Worm (Caenorhabditis elegans) whole organism, young adult: Measurements from ENCODE around the gene Y56A3A.2.
A peak's percentile ranks its signal among the peaks of the same experiment; 100 is the strongest.

ENCODE experiments used
- B0035.1 ChIP-seq: sonication (generic microtip); optimal IDR thresholded peaks from 2 replicates; lab custom pipeline; 2016; ENCODE audit warnings: missing genetic modification characterization, mild to moderate bottlenecking, missing compliant biosample characterization, missing genotype, missing genetic modification reagents
- F39B2.1 ChIP-seq: fragments of 200-800 bp; sonication (Bioruptor generic); IDR thresholded peaks from 2 replicates; pipeline ENCODE4 v1.3.6; 2022; ENCODE audit warnings: missing genetic modification reagents, missing genetic modification characterization, missing compliant biosample characterization
- F49E8.2 ChIP-seq: sonication (generic microtip); optimal IDR thresholded peaks from 3 replicates; lab custom pipeline; 2017; ENCODE audit warnings: missing genetic modification characterization, mild to moderate bottlenecking, missing compliant biosample characterization, antibody characterized with exemption, moderate library complexity; ENCODE audit not compliant: insufficient read depth
- F57A8.1 ChIP-seq: fragments of 200-800 bp; sonication (Bioruptor generic); optimal IDR thresholded peaks from 2 replicates; lab custom pipeline; 2018; ENCODE audit warnings: mild to moderate bottlenecking, missing genetic modification characterization, moderate library complexity, missing compliant biosample characterization
- K11D2.4 ChIP-seq: fragments of 200-800 bp; sonication (Bioruptor generic); IDR thresholded peaks from 2 replicates; pipeline ENCODE4 v1.3.6; 2022; ENCODE audit warnings: missing genetic modification reagents, missing genetic modification characterization, missing compliant biosample characterization
- T26A5.8 ChIP-seq: sonication (generic microtip); optimal IDR thresholded peaks from 2 replicates; lab custom pipeline; 2016; ENCODE audit warnings: missing genetic modification characterization, missing compliant biosample characterization
- aptf-3 ChIP-seq: fragments of 200-800 bp; sonication (Bioruptor generic); IDR thresholded peaks from 2 replicates; pipeline ENCODE4 v1.3.6; 2022; ENCODE audit warnings: missing genetic modification characterization, missing compliant biosample characterization
- attf-5 ChIP-seq: fragments of 200-800 bp; sonication (Bioruptor generic); optimal IDR thresholded peaks from 2 replicates; lab custom pipeline; 2018; ENCODE audit warnings: mild to moderate bottlenecking, missing genetic modification characterization, missing compliant biosample characterization
- cebp-1 ChIP-seq, 2 experiments: fragments of 200-800 bp in 1 of 2; sonication (Bioruptor generic) in 1 of 2; sonication (generic microtip) in 1 of 2; IDR thresholded peaks in 1 of 2; optimal IDR thresholded peaks in 1 of 2; 2 replicates each; pipeline versions ENCODE4 v1.3.6 to Lab custom; 2017 to 2022; ENCODE audit warnings: missing compliant biosample characterization in 2 of 2, missing genetic modification characterization in 2 of 2, mild to moderate bottlenecking in 1 of 2, missing genetic modification reagents in 1 of 2, moderate library complexity in 1 of 2
- ceh-100 ChIP-seq: fragments of 200-800 bp; sonication (Bioruptor generic); IDR thresholded peaks from 2 replicates; pipeline ENCODE4 v1.3.6; 2022; ENCODE audit warnings: missing genetic modification reagents, missing genetic modification characterization, missing compliant biosample characterization
- ceh-79 ChIP-seq: sonication (generic microtip); optimal IDR thresholded peaks from 2 replicates; lab custom pipeline; 2017; ENCODE audit warnings: mild to moderate bottlenecking, missing genetic modification characterization, missing compliant biosample characterization
- die-1 ChIP-seq: sonication (generic microtip); optimal IDR thresholded peaks from 2 replicates; lab custom pipeline; 2016; ENCODE audit warnings: missing genotype, mild to moderate bottlenecking, missing genetic modification characterization, missing compliant biosample characterization
- dox-1 ChIP-seq: fragments of 200-800 bp; sonication (Bioruptor generic); IDR thresholded peaks from 2 replicates; pipeline ENCODE4 v1.3.6; 2022; ENCODE audit warnings: missing genetic modification reagents, missing genetic modification characterization, missing compliant biosample characterization
- egl-44 ChIP-seq: fragments of 200-800 bp; sonication (Bioruptor generic); IDR thresholded peaks from 2 replicates; pipeline ENCODE4 v1.3.6; 2022; ENCODE audit warnings: missing genetic modification reagents, missing genetic modification characterization, missing compliant biosample characterization
- egrh-3 ChIP-seq: fragments of 200-800 bp; sonication (Bioruptor generic); IDR thresholded peaks from 2 replicates; pipeline ENCODE4 v1.3.6; 2022; ENCODE audit warnings: missing genetic modification reagents, missing genetic modification characterization, missing compliant biosample characterization
- ekl-4 ChIP-seq: fragments of 200-800 bp; sonication (Bioruptor generic); IDR thresholded peaks from 2 replicates; pipeline ENCODE4 v1.3.6; 2022; ENCODE audit warnings: missing genetic modification reagents, missing genetic modification characterization, missing compliant biosample characterization
- gei-17 ChIP-seq: fragments of 200-800 bp; sonication (Bioruptor generic); optimal IDR thresholded peaks from 2 replicates; lab custom pipeline; 2018; ENCODE audit warnings: mild to moderate bottlenecking, missing genetic modification characterization, missing compliant biosample characterization
- hlh-12 ChIP-seq: sonication (generic microtip); optimal IDR thresholded peaks from 2 replicates; lab custom pipeline; 2016; ENCODE audit warnings: missing genetic modification characterization, missing compliant biosample characterization
- hlh-26 ChIP-seq: fragments of 200-800 bp; sonication (Bioruptor generic); conservative IDR thresholded peaks from 2 replicates; pipeline ENCODE4 v1.3.6; 2022; ENCODE audit warnings: missing genetic modification reagents, missing genetic modification characterization, missing compliant biosample characterization
- hmg-1.2 ChIP-seq: fragments of 200-800 bp; sonication (Bioruptor generic); IDR thresholded peaks from 2 replicates; pipeline ENCODE4 v1.3.6; 2022; ENCODE audit warnings: missing genetic modification reagents, missing genetic modification characterization, missing compliant biosample characterization
- let-607 ChIP-seq, 2 experiments: fragments of 200-800 bp in 1 of 2; sonication (Bioruptor generic) in 1 of 2; sonication (generic microtip) in 1 of 2; optimal IDR thresholded peaks; 2 replicates each; lab custom pipeline; 2016 to 2018; ENCODE audit warnings: mild to moderate bottlenecking in 2 of 2, missing compliant biosample characterization in 2 of 2, missing genetic modification characterization in 2 of 2, moderate library complexity in 2 of 2, missing genotype in 1 of 2
- lin-40 ChIP-seq: sonication (generic microtip); optimal IDR thresholded peaks from 2 replicates; lab custom pipeline; 2016; ENCODE audit warnings: missing genetic modification characterization, mild to moderate bottlenecking, missing compliant biosample characterization, missing genotype, missing genetic modification reagents
- lin-54 ChIP-seq: fragments of 200-800 bp; sonication (Bioruptor generic); optimal IDR thresholded peaks from 2 replicates; lab custom pipeline; 2018; ENCODE audit warnings: mild to moderate bottlenecking, missing genetic modification characterization, missing compliant biosample characterization
- lsy-27 ChIP-seq: sonication (generic microtip); optimal IDR thresholded peaks from 2 replicates; lab custom pipeline; 2017; ENCODE audit warnings: missing genetic modification characterization, mild to moderate bottlenecking, missing compliant biosample characterization, antibody characterized with exemption, missing genotype, borderline replicate concordance; ENCODE audit not compliant: insufficient read depth
- madf-10 ChIP-seq: sonication (generic microtip); optimal IDR thresholded peaks from 2 replicates; lab custom pipeline; 2016; ENCODE audit warnings: mild to moderate bottlenecking, missing genetic modification characterization, missing compliant biosample characterization
- madf-8 ChIP-seq: fragments of 200-800 bp; sonication (Bioruptor generic); conservative IDR thresholded peaks from 2 replicates; pipeline ENCODE4 v1.3.6; 2022; ENCODE audit warnings: missing genetic modification reagents, missing genetic modification characterization, missing compliant biosample characterization
- mcd-1 ChIP-seq: fragments of 200-800 bp; sonication (Bioruptor generic); IDR thresholded peaks from 2 replicates; pipeline ENCODE4 v1.3.6; 2022; ENCODE audit warnings: missing genetic modification reagents, missing genetic modification characterization, missing compliant biosample characterization
- mel-28 ChIP-seq: sonication (generic microtip); optimal IDR thresholded peaks from 2 replicates; lab custom pipeline; 2016; ENCODE audit warnings: borderline replicate concordance, mild to moderate bottlenecking, missing genetic modification characterization, missing compliant biosample characterization
- mes-4 ChIP-seq: sonication (generic microtip); optimal IDR thresholded peaks from 2 replicates; lab custom pipeline; 2016; ENCODE audit warnings: missing genotype, missing genetic modification characterization, missing compliant biosample characterization
- nfya-1 ChIP-seq: sonication (generic microtip); optimal IDR thresholded peaks from 2 replicates; lab custom pipeline; 2017; ENCODE audit warnings: antibody characterized with exemption, missing compliant biosample characterization, missing genetic modification characterization, borderline replicate concordance; ENCODE audit not compliant: insufficient read depth
- nfyb-1 ChIP-seq: fragments of 200-800 bp; sonication (Bioruptor generic); IDR thresholded peaks from 2 replicates; pipeline ENCODE4 v1.3.6; 2022; ENCODE audit warnings: missing genetic modification reagents, missing genetic modification characterization, missing compliant biosample characterization
- nhr-27 ChIP-seq: fragments of 200-800 bp; sonication (Bioruptor generic); optimal IDR thresholded peaks from 2 replicates; lab custom pipeline; 2018; ENCODE audit warnings: mild to moderate bottlenecking, missing genetic modification characterization, moderate library complexity, missing compliant biosample characterization
- nhr-80 ChIP-seq: sonication (generic microtip); optimal IDR thresholded peaks from 2 replicates; lab custom pipeline; 2016; ENCODE audit warnings: missing genetic modification characterization, missing compliant biosample characterization
- pha-4 ChIP-seq: fragments of 150-350 bp; sonication (generic microtip); optimal IDR thresholded peaks from 2 replicates; lab custom pipeline; 2014; ENCODE audit warnings: missing biosample characterization, missing genetic modification reagents, missing genetic modification characterization
- snpc-4 ChIP-seq, 5 experiments: fragments of 150-350 bp in 1 of 5; sonication (generic microtip) in 4 of 5; optimal IDR thresholded peaks; 2 replicates each; lab custom pipeline; 2014 to 2018; ENCODE audit warnings: missing genetic modification characterization in 5 of 5, missing biosample characterization in 3 of 5, antibody characterized with exemption in 2 of 5, mild to moderate bottlenecking in 2 of 5, missing compliant biosample characterization in 2 of 5, missing genotype in 2 of 5, moderate library complexity in 2 of 5, missing genetic modification reagents in 1 of 5
- tbp1 ChIP-seq: fragments of 200-800 bp; sonication (Bioruptor generic); optimal IDR thresholded peaks from 2 replicates; lab custom pipeline; 2018; ENCODE audit warnings: mild to moderate bottlenecking, missing genetic modification characterization, missing compliant biosample characterization
- zfh-2 ChIP-seq: fragments of 200-800 bp; sonication (Bioruptor generic); conservative IDR thresholded peaks from 2 replicates; pipeline ENCODE4 v1.3.6; 2022; ENCODE audit warnings: missing genetic modification reagents, missing genetic modification characterization, missing compliant biosample characterization
- ztf-18 ChIP-seq: sonication (generic microtip); optimal IDR thresholded peaks from 2 replicates; lab custom pipeline; 2016; ENCODE audit warnings: missing genotype, mild to moderate bottlenecking, missing genetic modification characterization, missing compliant biosample characterization
- ztf-22 ChIP-seq: fragments of 200-800 bp; sonication (Bioruptor generic); optimal IDR thresholded peaks from 2 replicates; lab custom pipeline; 2018; ENCODE audit warnings: mild to moderate bottlenecking, missing genetic modification characterization, moderate library complexity, missing compliant biosample characterization
- ztf-28 ChIP-seq: fragments of 200-800 bp; sonication (Bioruptor generic); IDR thresholded peaks from 2 replicates; pipeline ENCODE4 v1.3.6; 2022; ENCODE audit warnings: missing genetic modification reagents, missing genetic modification characterization, missing compliant biosample characterization

Y56A3A.2 gene

DNA sequence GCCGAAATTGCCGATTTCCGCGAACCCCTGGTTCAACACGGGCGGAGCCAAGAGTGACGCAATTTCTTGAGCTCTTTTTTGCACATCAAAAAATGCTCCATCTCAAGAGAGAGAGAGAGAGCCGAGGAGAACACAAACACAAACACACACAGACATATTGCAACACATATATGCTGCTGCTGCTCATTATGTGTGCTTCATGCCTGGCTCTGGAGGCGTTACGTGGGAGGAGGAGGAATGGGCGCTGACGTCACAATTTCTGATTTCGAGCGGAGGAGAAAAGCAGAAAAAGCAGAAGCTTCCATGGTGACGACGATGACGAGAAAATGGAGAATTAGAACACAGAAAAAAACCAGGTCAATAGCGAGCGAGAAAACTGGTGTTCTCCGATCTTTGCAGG, 26.0 kb downstream of the Y56A3A.2 start:
- no peak for TF ChIP-seq T26A5.8 (tag; lab: Kevin White, UChicago)
- TF ChIP-seq zfh-2 (GFP tag; lab: Robert Waterston, UW): peak; percentile 74
- no peak for TF ChIP-seq ztf-28 (GFP tag; lab: Robert Waterston, UW)
- TF ChIP-seq gei-17 (GFP tag; lab: Kevin White, UChicago): no peak
- TF ChIP-seq lsy-27 (tag; lab: Kevin White, UChicago): no peak
- TF ChIP-seq die-1: peak; percentile 42
- no peak for TF ChIP-seq aptf-3 (GFP tag; lab: Robert Waterston, UW)
- no peak for TF ChIP-seq mcd-1
- TF ChIP-seq madf-10 (tag; lab: Kevin White, UChicago): peak; percentile 6
- no peak for TF ChIP-seq ceh-79 (tag; lab: Kevin White, UChicago)
- TF ChIP-seq hmg-1.2 (GFP tag; lab: Robert Waterston, UW): no peak
- TF ChIP-seq cebp-1 (GFP tag; IDR thresholded peaks at IDR 0.05; lab: Robert Waterston, UW): no peak; the same call in 1 of the 2 replicates
- peak; percentile 49 for TF ChIP-seq cebp-1 (tag; optimal IDR thresholded peaks at IDR 0.05; lab: Kevin White, UChicago)
- TF ChIP-seq hlh-26: no peak
- TF ChIP-seq dox-1 (GFP tag; lab: Robert Waterston, UW): 0 out of 2 replicates have a peak, but pooled peaks have one; percentile 12
- no peak for TF ChIP-seq lin-54 (GFP tag; lab: Kevin White, UChicago)
- no peak for TF ChIP-seq ekl-4 (GFP tag; lab: Robert Waterston, UW)
- no peak for TF ChIP-seq nfyb-1 (GFP tag; lab: Robert Waterston, UW)
- TF ChIP-seq mel-28 (tag; lab: Kevin White, UChicago): no peak
- TF ChIP-seq egrh-3: 0 out of 2 replicates have a peak, but pooled peaks have one; percentile 22
- TF ChIP-seq egl-44: no peak

DNA sequence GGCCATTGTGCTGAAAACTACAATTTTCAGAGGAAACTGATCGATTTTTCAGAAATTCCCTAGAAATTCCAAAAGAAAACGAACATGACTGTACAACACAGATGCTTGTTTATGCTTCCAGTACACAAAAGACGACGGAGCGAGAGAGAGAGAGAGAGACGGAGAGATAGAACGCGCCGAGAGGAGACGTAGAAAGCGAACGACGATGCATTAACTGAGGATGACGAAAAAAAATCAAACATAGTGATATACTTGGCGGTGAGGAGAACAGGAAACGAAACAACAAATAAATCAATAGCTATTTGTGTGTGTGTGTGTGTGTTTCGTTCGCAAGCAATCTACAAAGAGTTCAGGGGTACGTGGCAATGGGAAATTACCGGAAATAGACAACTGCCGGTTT, 27.3 kb downstream of the Y56A3A.2 start:
- TF ChIP-seq F49E8.2 (tag; lab: Kevin White, UChicago) (no peak), zfh-2 (GFP tag; lab: Robert Waterston, UW) (no peak), ztf-22 (GFP tag; lab: Kevin White, UChicago) (no peak), F57A8.1 (no peak), madf-8 (GFP tag; lab: Robert Waterston, UW) (no peak), let-607 (tag; optimal IDR thresholded peaks at IDR 0.05; lab: Kevin White, UChicago) (no peak), nfyb-1 (GFP tag; lab: Robert Waterston, UW) (0 out of 2 replicates have a peak, but pooled peaks have one; percentile 17), K11D2.4 (GFP tag; lab: Robert Waterston, UW) (no peak), madf-10 (tag; lab: Kevin White, UChicago) (no peak), lsy-27 (tag; lab: Kevin White, UChicago) (no peak), dox-1 (GFP tag; lab: Robert Waterston, UW) (0 out of 2 replicates have a peak, but pooled peaks have one; percentile 25), ceh-79 (tag; lab: Kevin White, UChicago) (no peak), mes-4 (tag; lab: Kevin White, UChicago) (no peak), nhr-27 (no peak), hmg-1.2 (GFP tag; lab: Robert Waterston, UW) (peak; percentile 76; the same call in 1 of the 2 replicates), ztf-28 (GFP tag; lab: Robert Waterston, UW) (no peak), snpc-4 (GFP tag; optimal IDR thresholded peaks at IDR 0.05; lab: Kevin White, UChicago) (no peak), snpc-4 (tag; optimal IDR thresholded peaks at IDR 0.05; lab: Kevin White, UChicago) (no peak), nhr-80 (tag; lab: Kevin White, UChicago) (peak; percentile 30), B0035.1 (tag; lab: Kevin White, UChicago) (no peak), tbp1 (GFP tag; lab: Kevin White, UChicago) (no peak), pha-4 (tag; lab: Kevin White, UChicago) (peak; percentile 73), nfya-1 (no peak), ceh-100 (GFP tag; lab: Robert Waterston, UW) (peak; percentile 16; the same call in 1 of the 2 replicates), ztf-18 (tag; lab: Kevin White, UChicago) (no peak), attf-5 (peak; percentile 55), hlh-12 (no peak), F39B2.1 (GFP tag; lab: Robert Waterston, UW) (no peak), cebp-1 (GFP tag; IDR thresholded peaks at IDR 0.05; lab: Robert Waterston, UW) (no peak), cebp-1 (tag; optimal IDR thresholded peaks at IDR 0.05; lab: Kevin White, UChicago) (peak; percentile 15), lin-40 (peak; percentile 7)
